Fruit fly (Drosophila melanogaster) whole organism, embryonic: ENCODE data around the gene Grip75.

Experiments used
- CG13775 ChIP-seq: fragments of 200-800 bp; sonication (Bioruptor generic); optimal IDR thresholded peaks from 3 replicates; lab custom pipeline; 2017; ENCODE audit warnings: missing biosample characterization, mild to moderate bottlenecking, missing genetic modification characterization
- CG14050 ChIP-seq: fragments of 200-800 bp; sonication (Bioruptor generic); IDR thresholded peaks from 3 replicates; pipeline ENCODE4 v1.3.6; 2022; ENCODE audit warnings: missing biosample characterization, missing genetic modification characterization
- CG17612 ChIP-seq: fragments of 200-800 bp; sonication (Bioruptor generic); IDR thresholded peaks from 2 replicates; pipeline ENCODE4 v1.3.6; 2022; ENCODE audit warnings: missing biosample characterization, missing genetic modification characterization
- CG2116 ChIP-seq: fragments of 200-800 bp; sonication (Bioruptor generic); optimal IDR thresholded peaks from 3 replicates; lab custom pipeline; 2018; ENCODE audit warnings: missing biosample characterization, mild to moderate bottlenecking, missing genetic modification characterization
- CG2889 ChIP-seq: fragments of 200-800 bp; sonication (Bioruptor generic); IDR thresholded peaks from 3 replicates; pipeline ENCODE4 v1.3.6; 2022; ENCODE audit warnings: missing biosample characterization, missing genetic modification characterization
- CG31224 ChIP-seq: fragments of 200-800 bp; sonication (Bioruptor generic); IDR thresholded peaks from 2 replicates; pipeline ENCODE4 v1.3.6; 2022; ENCODE audit warnings: missing biosample characterization, missing genetic modification characterization
- CG33213 ChIP-seq: fragments of 200-800 bp; sonication (Bioruptor generic); optimal IDR thresholded peaks from 3 replicates; lab custom pipeline; 2016; ENCODE audit warnings: missing biosample characterization, missing genetic modification characterization
- CG4404 ChIP-seq: fragments of 200-800 bp; sonication (Bioruptor generic); IDR thresholded peaks from 2 replicates; pipeline ENCODE4 v1.3.6; 2022; ENCODE audit warnings: missing biosample characterization, missing genetic modification characterization
- CG4707 ChIP-seq: fragments of 200-800 bp; sonication (Bioruptor generic); optimal IDR thresholded peaks from 2 replicates; lab custom pipeline; 2018; ENCODE audit warnings: missing biosample characterization, mild to moderate bottlenecking, missing genetic modification characterization, moderate library complexity
- CG6254 ChIP-seq: fragments of 200-800 bp; sonication (Bioruptor generic); optimal IDR thresholded peaks from 3 replicates; lab custom pipeline; 2017; ENCODE audit warnings: mild to moderate bottlenecking, missing biosample characterization, missing genetic modification reagents, missing genetic modification characterization
- CG6791 ChIP-seq: fragments of 200-800 bp; sonication (Bioruptor generic); IDR thresholded peaks from 3 replicates; pipeline ENCODE4 v1.3.6; 2022; ENCODE audit warnings: missing biosample characterization, missing genetic modification characterization; ENCODE audit not compliant: partially characterized antibody
- D19B ChIP-seq: fragments of 200-800 bp; sonication (Bioruptor generic); optimal IDR thresholded peaks from 2 replicates; lab custom pipeline; 2017; ENCODE audit warnings: missing biosample characterization, mild to moderate bottlenecking, missing genetic modification characterization
- Dbx ChIP-seq: fragments of 200-800 bp; sonication (Bioruptor generic); IDR thresholded peaks from 3 replicates; pipeline ENCODE4 v1.3.6; 2022; ENCODE audit warnings: missing biosample characterization, missing genetic modification characterization
- Dek ChIP-seq: fragments of 200-800 bp; sonication (Bioruptor generic); optimal IDR thresholded peaks from 3 replicates; lab custom pipeline; 2019; ENCODE audit warnings: missing biosample characterization, mild to moderate bottlenecking, missing genetic modification characterization, moderate library complexity
- Dp ChIP-seq: fragments of 200-800 bp; sonication (Bioruptor generic); optimal IDR thresholded peaks from 2 replicates; lab custom pipeline; 2018; ENCODE audit warnings: missing biosample characterization, mild to moderate bottlenecking, missing genetic modification characterization, moderate library complexity
- HHEX ChIP-seq: fragments of 200-800 bp; sonication (Bioruptor generic); optimal IDR thresholded peaks from 3 replicates; lab custom pipeline; 2017; ENCODE audit warnings: missing biosample characterization, mild to moderate bottlenecking, missing genetic modification characterization, missing genetic modification reagents
- Hmr ChIP-seq: fragments of 200-800 bp; sonication (Bioruptor generic); optimal IDR thresholded peaks from 3 replicates; lab custom pipeline; 2017; ENCODE audit warnings: mild to moderate bottlenecking, missing biosample characterization, missing genetic modification reagents, missing genetic modification characterization
- MTF-1 ChIP-seq: fragments of 200-800 bp; sonication (Bioruptor generic); optimal IDR thresholded peaks from 2 replicates; lab custom pipeline; 2018; ENCODE audit warnings: missing biosample characterization, mild to moderate bottlenecking, missing genetic modification characterization, borderline replicate concordance
- Myb ChIP-seq: fragments of 200-800 bp; sonication (Bioruptor generic); optimal IDR thresholded peaks from 2 replicates; lab custom pipeline; 2016; ENCODE audit warnings: missing biosample characterization, missing genetic modification characterization
- Neu2 ChIP-seq: fragments of 200-800 bp; sonication (Bioruptor generic); optimal IDR thresholded peaks from 3 replicates; lab custom pipeline; 2016; ENCODE audit warnings: missing biosample characterization, missing genetic modification characterization, borderline replicate concordance
- Nf-YB ChIP-seq: fragments of 200-800 bp; sonication (Bioruptor generic); optimal IDR thresholded peaks from 3 replicates; lab custom pipeline; 2019; ENCODE audit warnings: missing biosample characterization, mild to moderate bottlenecking, missing genetic modification characterization, moderate library complexity
- Poxn ChIP-seq: fragments of 200-800 bp; sonication (Bioruptor generic); IDR thresholded peaks from 2 replicates; pipeline ENCODE4 v1.3.6; 2022; ENCODE audit warnings: missing biosample characterization, missing genetic modification characterization
- Sin3A ChIP-seq: fragments of >200 bp; optimal IDR thresholded peaks from 2 replicates; lab custom pipeline; 2018
- Trl ChIP-seq, 3 experiments: fragments of >200 bp in 2 of 3; fragments of 200-800 bp in 1 of 3; sonication (Bioruptor generic) in 1 of 3; optimal IDR thresholded peaks; 2 replicates in 1 of 3; 3 replicates in 2 of 3; lab custom pipeline; 2016 to 2017; ENCODE audit warnings: missing biosample characterization in 1 of 3, missing genetic modification characterization in 1 of 3
- Xrp1 ChIP-seq: fragments of 200-800 bp; sonication (Bioruptor generic); IDR thresholded peaks from 2 replicates; pipeline ENCODE4 v1.3.6; 2022; ENCODE audit warnings: missing biosample characterization, missing genetic modification characterization
- ab ChIP-seq: fragments of 200-800 bp; sonication (Bioruptor generic); optimal IDR thresholded peaks from 2 replicates; lab custom pipeline; 2016; ENCODE audit warnings: missing biosample characterization, missing genetic modification characterization
- al ChIP-seq: fragments of 200-800 bp; sonication (Bioruptor generic); IDR thresholded peaks from 2 replicates; pipeline ENCODE4 v1.3.6; 2022; ENCODE audit warnings: missing biosample characterization, missing genetic modification characterization
- amos ChIP-seq: fragments of 200-800 bp; sonication (Bioruptor generic); IDR thresholded peaks from 2 replicates; pipeline ENCODE4 v1.3.6; 2022; ENCODE audit warnings: missing biosample characterization, missing genetic modification characterization; ENCODE audit not compliant: partially characterized antibody
- ara ChIP-seq: fragments of 200-800 bp; sonication (Bioruptor generic); IDR thresholded peaks from 2 replicates; pipeline ENCODE4 v1.3.6; 2022; ENCODE audit warnings: missing biosample characterization, missing genetic modification characterization
- bbx ChIP-seq: fragments of 200-800 bp; sonication (Bioruptor generic); IDR thresholded peaks from 2 replicates; pipeline ENCODE4 v1.3.6; 2022; ENCODE audit warnings: missing biosample characterization, missing genetic modification characterization; ENCODE audit not compliant: partially characterized antibody
- chm ChIP-seq: fragments of 200-800 bp; sonication (Bioruptor generic); IDR thresholded peaks from 2 replicates; pipeline ENCODE4 v1.3.6; 2022; ENCODE audit warnings: missing biosample characterization, missing genetic modification characterization
- disco-r ChIP-seq: fragments of 200-800 bp; sonication (Bioruptor generic); optimal IDR thresholded peaks from 2 replicates; lab custom pipeline; 2016; ENCODE audit warnings: missing biosample characterization, missing genetic modification characterization
- gcm2 ChIP-seq: fragments of 200-800 bp; sonication (Bioruptor generic); optimal IDR thresholded peaks from 2 replicates; lab custom pipeline; 2016; ENCODE audit warnings: missing biosample characterization, missing genetic modification characterization
- gsb-n ChIP-seq: fragments of 200-800 bp; sonication (Bioruptor generic); optimal IDR thresholded peaks from 3 replicates; lab custom pipeline; 2018; ENCODE audit warnings: missing biosample characterization, mild to moderate bottlenecking, missing genetic modification characterization
- hbn ChIP-seq: fragments of 200-800 bp; sonication (Bioruptor generic); IDR thresholded peaks from 2 replicates; pipeline ENCODE4 v1.3.6; 2022; ENCODE audit warnings: missing biosample characterization, missing genetic modification characterization; ENCODE audit not compliant: partially characterized antibody
- inv ChIP-seq: fragments of 200-800 bp; sonication (Bioruptor generic); IDR thresholded peaks from 2 replicates; pipeline ENCODE4 v1.3.6; 2022; ENCODE audit warnings: missing biosample characterization, missing genetic modification characterization; ENCODE audit not compliant: partially characterized antibody
- jumu ChIP-seq: fragments of 200-800 bp; sonication (Bioruptor generic); optimal IDR thresholded peaks from 3 replicates; lab custom pipeline; 2016; ENCODE audit warnings: missing biosample characterization, missing genetic modification characterization
- lbe ChIP-seq: fragments of 200-800 bp; sonication (Bioruptor generic); optimal IDR thresholded peaks from 2 replicates; lab custom pipeline; 2016; ENCODE audit warnings: missing biosample characterization, mild to moderate bottlenecking, missing genetic modification characterization
- maf-S ChIP-seq: fragments of 200-800 bp; sonication (Bioruptor generic); optimal IDR thresholded peaks from 2 replicates; lab custom pipeline; 2016; ENCODE audit warnings: missing biosample characterization, missing genetic modification characterization
- nom ChIP-seq: fragments of 200-800 bp; sonication (Bioruptor generic); optimal IDR thresholded peaks from 2 replicates; lab custom pipeline; 2017; ENCODE audit warnings: missing biosample characterization, missing genetic modification characterization, mild to moderate bottlenecking, moderate library complexity, missing genetic modification reagents
- otp ChIP-seq: fragments of 200-800 bp; sonication (Bioruptor generic); IDR thresholded peaks from 3 replicates; pipeline ENCODE4, ENCODE4 v1.3.6; 2022; ENCODE audit warnings: missing biosample characterization, missing genetic modification characterization
- p53 ChIP-seq: fragments of 200-800 bp; sonication (Bioruptor generic); optimal IDR thresholded peaks from 2 replicates; lab custom pipeline; 2016; ENCODE audit warnings: missing biosample characterization, missing genetic modification characterization
- pnt ChIP-seq: fragments of 200-800 bp; sonication (Bioruptor generic); optimal IDR thresholded peaks from 3 replicates; lab custom pipeline; 2016; ENCODE audit warnings: missing biosample characterization, missing genetic modification characterization
- prd ChIP-seq, 3 experiments: fragments of >200 bp in 2 of 3; fragments of 200-800 bp in 1 of 3; sonication (Bioruptor generic) in 1 of 3; optimal IDR thresholded peaks in 2 of 3; IDR thresholded peaks in 1 of 3; 2 replicates in 2 of 3; 3 replicates in 1 of 3; pipeline versions ENCODE4 v1.3.6 to Lab custom; 2017 to 2022; ENCODE audit warnings: missing biosample characterization in 1 of 3, missing genetic modification characterization in 1 of 3
- psq ChIP-seq: fragments of 200-800 bp; sonication (Bioruptor generic); optimal IDR thresholded peaks from 2 replicates; lab custom pipeline; 2017; ENCODE audit warnings: missing biosample characterization, missing genetic modification characterization
- sens ChIP-seq: fragments of 200-800 bp; sonication (Bioruptor generic); peaks from one replicate; lab custom pipeline; 2016; ENCODE audit warnings: missing biosample characterization, missing genetic modification characterization
- slbo ChIP-seq: fragments of 200-800 bp; sonication (Bioruptor generic); IDR thresholded peaks from 2 replicates; pipeline ENCODE4 v1.3.6; 2022; ENCODE audit warnings: missing biosample characterization, missing genetic modification characterization
- so ChIP-seq: fragments of 200-800 bp; sonication (Bioruptor generic); IDR thresholded peaks from 3 replicates; pipeline ENCODE4 v1.3.6; 2022; ENCODE audit warnings: missing biosample characterization, missing genetic modification characterization
- stwl ChIP-seq: fragments of 200-800 bp; sonication (Bioruptor generic); optimal IDR thresholded peaks from 3 replicates; lab custom pipeline; 2018; ENCODE audit warnings: missing biosample characterization, mild to moderate bottlenecking, missing genetic modification characterization, moderate library complexity

Gene Grip75

dm6 chr2L:10522174-10522893 lies 39.2 kb downstream of the Grip75 start (continued):
- TF ChIP-seq HHEX: peak; percentile 67
- no peak for TF ChIP-seq lbe (GFP tag; lab: Kevin White, UChicago)
- TF ChIP-seq ara (GFP tag; lab: Robert Waterston, UW): peak; percentile 61
- peak; percentile 46; the same call in 1 of the 2 replicates for TF ChIP-seq CG31224 (GFP tag; lab: Robert Waterston, UW)
- no peak for TF ChIP-seq Nf-YB
- peak; percentile 53 for TF ChIP-seq CG13775
- no peak for TF ChIP-seq MTF-1
- TF ChIP-seq CG2889 (GFP tag; lab: Robert Waterston, UW): 0 out of 3 replicates have a peak, but pooled peaks have one; percentile 41
- no peak for TF ChIP-seq Neu2 (GFP tag; lab: Kevin White, UChicago)
- TF ChIP-seq CG6254: no peak
- TF ChIP-seq D19B (GFP tag; lab: Kevin White, UChicago): peak; percentile 88
- no peak for TF ChIP-seq otp (GFP tag; lab: Robert Waterston, UW)
- TF ChIP-seq hbn (GFP tag; lab: Robert Waterston, UW): no peak
- no peak for TF ChIP-seq Poxn (GFP tag; lab: Robert Waterston, UW)
- TF ChIP-seq stwl (tag; lab: Kevin White, UChicago): no peak
- TF ChIP-seq p53 (GFP tag; lab: Kevin White, UChicago): no peak
- no peak for TF ChIP-seq gcm2 (GFP tag; lab: Kevin White, UChicago)
- peak; percentile 79 for TF ChIP-seq Hmr (GFP tag; lab: Kevin White, UChicago)
- TF ChIP-seq sens (GFP tag; lab: Kevin White, UChicago): peak; percentile 64
- TF ChIP-seq CG4404 (GFP tag; lab: Robert Waterston, UW): peak; percentile 65
- TF ChIP-seq Dp (GFP tag; lab: Kevin White, UChicago): no peak
- no peak for TF ChIP-seq prd (optimal IDR thresholded peaks at IDR 0.05; lab: Kevin White, UChicago)
- peak; percentile 71; the same call in 2 of the 3 replicates for TF ChIP-seq prd (GFP tag; IDR thresholded peaks at IDR 0.05; lab: Robert Waterston, UW)
- no peak for TF ChIP-seq jumu (GFP tag; lab: Kevin White, UChicago)
- TF ChIP-seq maf-S (GFP tag; lab: Kevin White, UChicago): no peak
- TF ChIP-seq nom: no peak
- peak; percentile 62 for TF ChIP-seq Xrp1 (GFP tag; lab: Robert Waterston, UW)
- TF ChIP-seq Myb (GFP tag; lab: Kevin White, UChicago): no peak
- peak; percentile 28 for TF ChIP-seq Dek (tag; lab: Kevin White, UChicago)
- no peak for TF ChIP-seq Trl (optimal IDR thresholded peaks at IDR 0.05; lab: Kevin White, UChicago)
- no peak for TF ChIP-seq Trl (GFP tag; optimal IDR thresholded peaks at IDR 0.05; lab: Kevin White, UChicago)
- TF ChIP-seq Dbx: 0 out of 3 replicates have a peak, but pooled peaks have one; percentile 43
- TF ChIP-seq psq (GFP tag; lab: Kevin White, UChicago): no peak
- TF ChIP-seq pnt (GFP tag; lab: Kevin White, UChicago): no peak
- TF ChIP-seq so (GFP tag; lab: Robert Waterston, UW): no peak
- no peak for TF ChIP-seq ab (GFP tag; lab: Kevin White, UChicago)
- no peak for TF ChIP-seq chm (GFP tag; lab: Robert Waterston, UW)
- TF ChIP-seq slbo (GFP tag; lab: Robert Waterston, UW): peak; percentile 79
- TF ChIP-seq CG6791 (GFP tag; lab: Robert Waterston, UW): no peak
- no peak for TF ChIP-seq Sin3A (lab: Kevin White, UChicago)
- no peak for TF ChIP-seq CG17612 (GFP tag; lab: Robert Waterston, UW)
- TF ChIP-seq CG33213 (GFP tag; lab: Kevin White, UChicago): no peak
- peak; percentile 13 for TF ChIP-seq gsb-n (tag; lab: Kevin White, UChicago)
- TF ChIP-seq al (GFP tag; lab: Robert Waterston, UW): peak; percentile 27; the same call in 1 of the 2 replicates
- TF ChIP-seq disco-r (GFP tag; lab: Kevin White, UChicago): no peak
- TF ChIP-seq amos: no peak
- no peak for TF ChIP-seq CG4707
- TF ChIP-seq bbx (GFP tag; lab: Robert Waterston, UW): no peak
- TF ChIP-seq CG2116 (GFP tag; lab: Kevin White, UChicago): peak; percentile 5
- TF ChIP-seq inv (GFP tag; lab: Robert Waterston, UW): no peak
- peak; percentile 42; the same call in 2 of the 3 replicates for TF ChIP-seq CG14050
